Fruit fly (Drosophila melanogaster) whole organism, embryonic: ENCODE data around the gene asl.
A peak's percentile ranks its signal among the peaks of the same experiment; 100 is the strongest.

Experiments
- ATbp ChIP-seq: fragments of 200-800 bp; sonication (Bioruptor generic); optimal IDR thresholded peaks from 2 replicates; lab custom pipeline; 2017; ENCODE audit warnings: missing biosample characterization, mild to moderate bottlenecking, missing genetic modification characterization, missing genetic modification reagents
- CG10366 ChIP-seq: fragments of 200-800 bp; sonication (Bioruptor generic); IDR thresholded peaks from 2 replicates; pipeline ENCODE4 v1.3.6; 2022; ENCODE audit warnings: missing biosample characterization, missing genetic modification characterization
- CG10543 ChIP-seq: fragments of 200-800 bp; sonication (Bioruptor generic); optimal IDR thresholded peaks from 3 replicates; lab custom pipeline; 2017; ENCODE audit warnings: missing biosample characterization, mild to moderate bottlenecking, missing genetic modification characterization, moderate library complexity
- CG12155 ChIP-seq: fragments of 200-800 bp; sonication (Bioruptor generic); optimal IDR thresholded peaks from 3 replicates; lab custom pipeline; 2016; ENCODE audit warnings: missing biosample characterization, missing genetic modification characterization
- CG13287 ChIP-seq: fragments of 200-800 bp; sonication (Bioruptor generic); IDR thresholded peaks from 2 replicates; pipeline ENCODE4 v1.3.6; 2022; ENCODE audit warnings: missing biosample characterization, missing genetic modification characterization; ENCODE audit not compliant: partially characterized antibody
- CG13296 ChIP-seq: fragments of 200-800 bp; sonication (Bioruptor generic); optimal IDR thresholded peaks from 3 replicates; lab custom pipeline; 2018; ENCODE audit warnings: missing biosample characterization, mild to moderate bottlenecking, missing genetic modification characterization
- CG13624 ChIP-seq: fragments of 200-800 bp; sonication (Bioruptor generic); optimal IDR thresholded peaks from 2 replicates; lab custom pipeline; 2016; ENCODE audit warnings: missing biosample characterization, missing genetic modification characterization
- CG15479 ChIP-seq: fragments of 200-800 bp; sonication (Bioruptor generic); optimal IDR thresholded peaks from 3 replicates; lab custom pipeline; 2019; ENCODE audit warnings: missing biosample characterization, mild to moderate bottlenecking, missing genetic modification characterization, moderate library complexity
- CG15514 ChIP-seq: fragments of 200-800 bp; sonication (Bioruptor generic); optimal IDR thresholded peaks from 3 replicates; lab custom pipeline; 2017; ENCODE audit warnings: missing biosample characterization, missing genetic modification characterization, mild to moderate bottlenecking, moderate library complexity, missing genetic modification reagents
- CG18619 ChIP-seq: fragments of 200-800 bp; sonication (Bioruptor generic); optimal IDR thresholded peaks from 3 replicates; lab custom pipeline; 2017; ENCODE audit warnings: missing biosample characterization, mild to moderate bottlenecking, missing genetic modification characterization
- CG2116 ChIP-seq: fragments of 200-800 bp; sonication (Bioruptor generic); optimal IDR thresholded peaks from 3 replicates; lab custom pipeline; 2018; ENCODE audit warnings: missing biosample characterization, mild to moderate bottlenecking, missing genetic modification characterization
- CG3281 ChIP-seq: fragments of 200-800 bp; sonication (Bioruptor generic); optimal IDR thresholded peaks from 3 replicates; lab custom pipeline; 2017; ENCODE audit warnings: missing biosample characterization, mild to moderate bottlenecking, missing genetic modification characterization
- CG34422 ChIP-seq: fragments of 200-800 bp; sonication (Bioruptor generic); IDR thresholded peaks from 3 replicates; pipeline ENCODE4 v1.3.6; 2022; ENCODE audit warnings: missing biosample characterization, missing genetic modification characterization
- CG4360 ChIP-seq: fragments of 200-800 bp; sonication (Bioruptor generic); IDR thresholded peaks from 2 replicates; pipeline ENCODE4 v1.3.6; 2022; ENCODE audit warnings: missing biosample characterization, missing genetic modification characterization
- CG4617 ChIP-seq: fragments of 200-800 bp; sonication (Bioruptor generic); optimal IDR thresholded peaks from 3 replicates; lab custom pipeline; 2016; ENCODE audit warnings: missing biosample characterization, missing genetic modification characterization, borderline replicate concordance
- CG5953 ChIP-seq: fragments of 200-800 bp; sonication (Bioruptor generic); IDR thresholded peaks from 2 replicates; pipeline ENCODE4 v1.3.6; 2022; ENCODE audit warnings: missing biosample characterization, missing genetic modification characterization
- CG6813 ChIP-seq: fragments of 200-800 bp; sonication (Bioruptor generic); optimal IDR thresholded peaks from 2 replicates; lab custom pipeline; 2017; ENCODE audit warnings: missing biosample characterization, missing genetic modification characterization, mild to moderate bottlenecking, moderate library complexity, missing genetic modification reagents
- CG8281 ChIP-seq: fragments of 200-800 bp; sonication (Bioruptor generic); optimal IDR thresholded peaks from 2 replicates; lab custom pipeline; 2018; ENCODE audit warnings: missing biosample characterization, mild to moderate bottlenecking, missing genetic modification characterization, moderate library complexity
- Camta ChIP-seq: fragments of 200-800 bp; sonication (Bioruptor generic); optimal IDR thresholded peaks from 2 replicates; lab custom pipeline; 2016; ENCODE audit warnings: missing biosample characterization, missing genetic modification characterization
- Dp ChIP-seq: fragments of 200-800 bp; sonication (Bioruptor generic); optimal IDR thresholded peaks from 2 replicates; lab custom pipeline; 2018; ENCODE audit warnings: missing biosample characterization, mild to moderate bottlenecking, missing genetic modification characterization, moderate library complexity
- Dref ChIP-seq: fragments of 200-800 bp; sonication (Bioruptor generic); IDR thresholded peaks from 2 replicates; pipeline ENCODE4 v1.3.6; 2022; ENCODE audit warnings: missing biosample characterization, missing genetic modification characterization
- GATAe ChIP-seq: fragments of 200-800 bp; sonication (Bioruptor generic); conservative IDR thresholded peaks from 2 replicates; pipeline ENCODE4 v1.3.6; 2022; ENCODE audit warnings: missing biosample characterization, missing genetic modification characterization
- H15 ChIP-seq: fragments of 200-800 bp; sonication (Bioruptor generic); IDR thresholded peaks from 3 replicates; pipeline ENCODE4 v1.3.6; 2022; ENCODE audit warnings: missing biosample characterization, missing genetic modification characterization
- MESR4 ChIP-seq: fragments of 200-800 bp; sonication (Bioruptor generic); optimal IDR thresholded peaks from 2 replicates; lab custom pipeline; 2018; ENCODE audit warnings: missing biosample characterization, mild to moderate bottlenecking, missing genetic modification characterization, moderate library complexity
- Nf-YB ChIP-seq: fragments of 200-800 bp; sonication (Bioruptor generic); optimal IDR thresholded peaks from 3 replicates; lab custom pipeline; 2019; ENCODE audit warnings: missing biosample characterization, mild to moderate bottlenecking, missing genetic modification characterization, moderate library complexity
- Oaz ChIP-seq: fragments of 200-800 bp; sonication (Bioruptor generic); IDR thresholded peaks from 2 replicates; pipeline ENCODE4 v1.3.6; 2022; ENCODE audit warnings: missing biosample characterization, missing genetic modification characterization
- PHDP ChIP-seq: fragments of 200-800 bp; sonication (Bioruptor generic); optimal IDR thresholded peaks from 3 replicates; lab custom pipeline; 2018; ENCODE audit warnings: missing biosample characterization, mild to moderate bottlenecking, missing genetic modification characterization, moderate library complexity
- Sin3A ChIP-seq: fragments of >200 bp; optimal IDR thresholded peaks from 2 replicates; lab custom pipeline; 2018
- Sry-β ChIP-seq: fragments of 200-800 bp; sonication (Bioruptor generic); optimal IDR thresholded peaks from 2 replicates; lab custom pipeline; 2018; ENCODE audit warnings: missing biosample characterization, mild to moderate bottlenecking, missing genetic modification characterization, moderate library complexity
- TFAM ChIP-seq: fragments of 200-800 bp; sonication (Bioruptor generic); optimal IDR thresholded peaks from 2 replicates; lab custom pipeline; 2017; ENCODE audit warnings: missing biosample characterization, missing genetic modification characterization, inconsistent platforms
- amos ChIP-seq: fragments of 200-800 bp; sonication (Bioruptor generic); IDR thresholded peaks from 2 replicates; pipeline ENCODE4 v1.3.6; 2022; ENCODE audit warnings: missing biosample characterization, missing genetic modification characterization; ENCODE audit not compliant: partially characterized antibody
- bsh ChIP-seq, 2 experiments: fragments of 200-800 bp; sonication (Bioruptor generic); optimal IDR thresholded peaks; 2 replicates each; lab custom pipeline; 2017 to 2018; ENCODE audit warnings: mild to moderate bottlenecking in 2 of 2, missing biosample characterization in 2 of 2, missing genetic modification characterization in 2 of 2, moderate library complexity in 1 of 2
- chif ChIP-seq, 2 experiments: fragments of 200-800 bp; sonication (Bioruptor generic); optimal IDR thresholded peaks; 3 replicates each; lab custom pipeline; 2016; ENCODE audit warnings: missing biosample characterization in 2 of 2, missing genetic modification characterization in 2 of 2
- crol ChIP-seq: fragments of 200-800 bp; sonication (Bioruptor generic); IDR thresholded peaks from 2 replicates; pipeline ENCODE4 v1.3.6; 2022; ENCODE audit warnings: missing biosample characterization, missing genetic modification characterization
- da ChIP-seq: fragments of 200-800 bp; sonication (Bioruptor generic); optimal IDR thresholded peaks from 2 replicates; lab custom pipeline; 2016; ENCODE audit warnings: missing biosample characterization, missing genetic modification characterization
- dpn ChIP-seq, 2 experiments: fragments of 200-800 bp; sonication (Bioruptor generic); optimal IDR thresholded peaks; 3 replicates each; lab custom pipeline; 2016; ENCODE audit warnings: missing biosample characterization in 2 of 2, missing genetic modification characterization in 2 of 2
- fd3F ChIP-seq: fragments of 200-800 bp; sonication (Bioruptor generic); optimal IDR thresholded peaks from 2 replicates; lab custom pipeline; 2018; ENCODE audit warnings: missing biosample characterization, mild to moderate bottlenecking, missing genetic modification characterization, moderate library complexity
- gfzf ChIP-seq: fragments of 200-800 bp; sonication (Bioruptor generic); optimal IDR thresholded peaks from 2 replicates; lab custom pipeline; 2016; ENCODE audit warnings: missing biosample characterization, mild to moderate bottlenecking, missing genetic modification characterization, moderate library complexity
- klu ChIP-seq: fragments of 200-800 bp; sonication (Bioruptor generic); IDR thresholded peaks from 2 replicates; pipeline ENCODE4 v1.3.6; 2022; ENCODE audit warnings: missing biosample characterization, missing genetic modification characterization
- lov ChIP-seq, 2 experiments: fragments of 200-800 bp in 1 of 2; fragments of >200 bp in 1 of 2; sonication (Bioruptor generic) in 1 of 2; IDR thresholded peaks in 1 of 2; optimal IDR thresholded peaks in 1 of 2; 2 replicates in 1 of 2; 3 replicates in 1 of 2; pipeline versions ENCODE4 v1.3.6 to Lab custom; 2017 to 2022; ENCODE audit warnings: missing biosample characterization in 1 of 2, missing genetic modification characterization in 1 of 2
- pan ChIP-seq, 4 experiments: fragments of >200 bp in 3 of 4; fragments of 200-800 bp in 1 of 4; sonication (Bioruptor generic) in 1 of 4; optimal IDR thresholded peaks in 3 of 4; IDR thresholded peaks in 1 of 4; 2 replicates each; pipeline versions ENCODE4 v1.3.6 to Lab custom; 2017 to 2022; ENCODE audit warnings: missing biosample characterization in 2 of 4, missing genetic modification characterization in 2 of 4, mixed read lengths in 1 of 4
- phol ChIP-seq: fragments of 200-800 bp; sonication (Bioruptor generic); optimal IDR thresholded peaks from 3 replicates; lab custom pipeline; 2018; ENCODE audit warnings: missing biosample characterization, mild to moderate bottlenecking, missing genetic modification characterization, moderate library complexity
- psq ChIP-seq: fragments of 200-800 bp; sonication (Bioruptor generic); optimal IDR thresholded peaks from 2 replicates; lab custom pipeline; 2017; ENCODE audit warnings: missing biosample characterization, missing genetic modification characterization
- shn ChIP-seq: fragments of 200-800 bp; sonication (Bioruptor generic); optimal IDR thresholded peaks from 3 replicates; lab custom pipeline; 2016; ENCODE audit warnings: missing biosample characterization, missing genetic modification characterization
- sima ChIP-seq: fragments of 200-800 bp; sonication (Bioruptor generic); optimal IDR thresholded peaks from 2 replicates; lab custom pipeline; 2016; ENCODE audit warnings: missing biosample characterization, missing genetic modification characterization
- slou ChIP-seq: fragments of 200-800 bp; sonication (Bioruptor generic); optimal IDR thresholded peaks from 3 replicates; lab custom pipeline; 2016; ENCODE audit warnings: missing biosample characterization, missing genetic modification characterization
- stwl ChIP-seq: fragments of 200-800 bp; sonication (Bioruptor generic); optimal IDR thresholded peaks from 3 replicates; lab custom pipeline; 2018; ENCODE audit warnings: missing biosample characterization, mild to moderate bottlenecking, missing genetic modification characterization, moderate library complexity
- vfl ChIP-seq: fragments of 200-800 bp; sonication (Bioruptor generic); optimal IDR thresholded peaks from 2 replicates; lab custom pipeline; 2016; ENCODE audit warnings: missing biosample characterization, missing genetic modification characterization
- vvl ChIP-seq: fragments of 200-800 bp; sonication (Bioruptor generic); IDR thresholded peaks from 2 replicates; pipeline ENCODE4 v1.3.6; 2022; ENCODE audit warnings: missing biosample characterization, missing genetic modification characterization
- wek ChIP-seq: fragments of 200-800 bp; sonication (Bioruptor generic); optimal IDR thresholded peaks from 3 replicates; lab custom pipeline; 2018; ENCODE audit warnings: missing biosample characterization, mild to moderate bottlenecking, missing genetic modification characterization, moderate library complexity

Gene asl

dm6 chr3R:5563420-5563819, 42.9 kb downstream of the asl start, which contains the start of gene Pi4KIIalpha:
TSS of gene Pi4KIIalpha (minus strand) at chr3R:5563652.
- TF ChIP-seq fd3F (GFP tag; lab: Kevin White, UChicago) (no peak), CG3281 (peak; percentile 66), crol (GFP tag; lab: Robert Waterston, UW) (0 out of 2 replicates have a peak, but pooled peaks have one; percentile 1), vfl (GFP tag; lab: Kevin White, UChicago) (no peak), phol (peak; percentile 69), CG13624 (no peak), pan (optimal IDR thresholded peaks at IDR 0.05; lab: Kevin White, UChicago) (no peak), pan (GFP tag; optimal IDR thresholded peaks at IDR 0.05 in 1 of 2, IDR thresholded peaks at IDR 0.05 in 1 of 2) (no peak), amos (peak; percentile 25; the same call in 1 of the 2 replicates), ATbp (GFP tag; lab: Kevin White, UChicago) (no peak), CG13296 (no peak), CG6813 (GFP tag; lab: Kevin White, UChicago) (no peak), Camta (GFP tag; lab: Kevin White, UChicago) (no peak), stwl (tag; lab: Kevin White, UChicago) (peak; percentile 6), lov (optimal IDR thresholded peaks at IDR 0.05; lab: Kevin White, UChicago) (no peak), lov (GFP tag; IDR thresholded peaks at IDR 0.05; lab: Robert Waterston, UW) (no peak), CG13287 (GFP tag; lab: Robert Waterston, UW) (peak; percentile 54), CG10543 (no peak), shn (GFP tag; lab: Kevin White, UChicago) (no peak), sima (no peak), vvl (GFP tag; lab: Robert Waterston, UW) (no peak), CG15514 (GFP tag; lab: Kevin White, UChicago) (peak; percentile 66), Nf-YB (no peak), CG12155 (GFP tag; lab: Kevin White, UChicago) (peak; percentile 82), da (GFP tag; lab: Kevin White, UChicago) (no peak), CG5953 (no peak), bsh (GFP tag; optimal IDR thresholded peaks at IDR 0.05; lab: Kevin White, UChicago) (no peak), Dp (GFP tag; lab: Kevin White, UChicago) (peak; percentile 89), gfzf (GFP tag; lab: Kevin White, UChicago) (peak; percentile 9), psq (no peak), PHDP (tag; lab: Kevin White, UChicago) (no peak), CG18619 (GFP tag; lab: Kevin White, UChicago) (no peak), klu (GFP tag; lab: Robert Waterston, UW) (no peak), MESR4 (GFP tag; lab: Kevin White, UChicago) (peak; percentile 66), dpn (GFP tag; optimal IDR thresholded peaks at IDR 0.05; lab: Kevin White, UChicago) (no peak), chif (GFP tag; optimal IDR thresholded peaks at IDR 0.05; lab: Kevin White, UChicago) (no peak), GATAe (no peak), wek (GFP tag; lab: Kevin White, UChicago) (no peak), Sin3A (lab: Kevin White, UChicago) (no peak), CG4617 (GFP tag; lab: Kevin White, UChicago) (peak; percentile 47), slou (GFP tag; lab: Kevin White, UChicago) (no peak), CG4360 (GFP tag; lab: Robert Waterston, UW) (no peak), H15 (GFP tag; lab: Robert Waterston, UW) (no peak), Dref (GFP tag; lab: Robert Waterston, UW) (peak; percentile 59), CG15479 (no peak), Sry-β (GFP tag; lab: Kevin White, UChicago) (peak; percentile 32), Oaz (GFP tag; lab: Robert Waterston, UW) (no peak), TFAM (GFP tag; lab: Kevin White, UChicago) (no peak), CG10366 (GFP tag; lab: Robert Waterston, UW) (no peak), CG34422 (GFP tag; lab: Robert Waterston, UW) (peak; percentile 40; the same call in 1 of the 3 replicates), CG8281 (tag; lab: Kevin White, UChicago) (no peak), CG2116 (GFP tag; lab: Kevin White, UChicago) (peak; percentile 21)
